Worm (Caenorhabditis elegans) whole organism, L4/young adult: ENCODE results near the gene C24D10.49.

Experiments used
- W03F9.2 ChIP-seq: fragments of 150-350 bp; optimal IDR thresholded peaks from 2 replicates; lab custom pipeline; 2014; ENCODE audit warnings: missing biosample characterization, missing genetic modification characterization
- dao-5 ChIP-seq: sonication (generic microtip); optimal IDR thresholded peaks from 2 replicates; lab custom pipeline; 2016; ENCODE audit warnings: missing genotype, missing genetic modification characterization, moderate library complexity, missing compliant biosample characterization
- him-1 ChIP-seq: sonication (generic microtip); optimal IDR thresholded peaks from 2 replicates; lab custom pipeline; 2016; ENCODE audit warnings: missing genotype, missing genetic modification reagents, missing genetic modification characterization, missing compliant biosample characterization

ce11 chrIV:5166030-5166429 is 8.9 kb upstream of the C24D10.49 start, which contains the start of gene ptp-5.1:
- TF ChIP-seq dao-5 (tag; lab: Kevin White, UChicago), result no peak
- TF ChIP-seq him-1 (tag; lab: Kevin White, UChicago), result no peak
- TF ChIP-seq W03F9.2, result no peak
